Worm (Caenorhabditis elegans): ENCODE data around the gene ZC250.5.

- TF ChIP-seq hmg-11 (tag; optimal IDR thresholded peaks at IDR 0.05) = no peak
- no peak for TF ChIP-seq pha-4 (tag; optimal IDR thresholded peaks at IDR 0.05)
- no peak for TF ChIP-seq egl-5 (tag; optimal IDR thresholded peaks at IDR 0.05)
- TF ChIP-seq elt-1 (tag; optimal IDR thresholded peaks at IDR 0.05) = no peak
- TF ChIP-seq lin-15B (tag; optimal IDR thresholded peaks at IDR 0.05) = no peak
- TF ChIP-seq nhr-23 (tag; optimal IDR thresholded peaks at IDR 0.05) = no peak
These were observed 45.1 kb downstream of the ZC250.5 start for ce11 chrV:5850671-5851070.

All from whole organism, L3 larva.